Worm (Caenorhabditis elegans): ENCODE results near the gene M01B2.13.
A peak's percentile ranks its signal among the peaks of the same experiment; 100 is the strongest.

M01B2.13 gene

DNA sequence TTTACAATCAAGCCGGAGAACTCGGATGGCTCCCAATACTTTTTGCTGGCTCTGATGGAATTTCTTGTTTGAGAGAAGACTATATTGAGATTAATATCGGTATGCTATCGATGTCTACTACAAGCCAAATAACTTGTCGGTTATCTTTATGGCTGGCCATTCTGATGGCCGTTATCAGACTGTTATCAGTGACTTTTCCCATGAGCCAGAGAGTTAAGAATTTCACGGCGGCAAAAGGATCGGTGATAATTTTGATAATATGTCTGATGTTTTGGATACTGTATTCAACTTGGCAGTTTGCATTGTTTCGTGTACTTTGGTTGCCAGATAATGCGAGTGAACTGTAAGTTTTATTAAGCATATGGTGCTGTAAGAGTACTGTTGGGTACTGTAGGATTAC lies 39.5 kb downstream of the M01B2.13 start:
- TF ChIP-seq nhr-11 (tag; optimal IDR thresholded peaks at IDR 0.05) (no peak), pqm-1 (tag; optimal IDR thresholded peaks at IDR 0.05) (no peak), elt-2 (tag; optimal IDR thresholded peaks at IDR 0.05) (peak; percentile 79), tlp-1 (tag; optimal IDR thresholded peaks at IDR 0.05) (peak; percentile 45)

DNA sequence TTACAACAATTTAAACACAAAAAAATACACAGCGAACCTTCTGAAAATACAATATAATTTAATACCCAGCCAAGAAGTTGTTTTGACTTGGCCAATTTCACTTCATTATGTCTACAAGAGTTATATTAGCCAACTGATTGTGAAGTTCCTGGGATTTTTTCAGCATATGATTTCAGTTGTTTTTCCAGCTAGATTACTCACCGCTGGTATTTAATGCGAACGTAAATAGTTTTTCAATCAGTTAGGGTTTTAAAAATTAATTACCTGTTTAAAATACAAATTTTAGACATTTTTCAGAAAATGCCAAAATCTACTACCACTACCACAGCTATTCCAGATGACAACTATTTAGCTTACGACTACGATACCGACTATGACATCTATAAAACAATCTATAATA lies 40.1 kb downstream of the M01B2.13 start, which contains the start of gene srw-14:
srw-14 (plus strand) TSS at position 301 of the 400 bp plus-strand sequence.
- TF ChIP-seq lir-3 (tag; optimal IDR thresholded peaks at IDR 0.05; ENCODE audit: poor library complexity) (no peak), zag-1 (tag; optimal IDR thresholded peaks at IDR 0.05) (no peak)

DNA sequence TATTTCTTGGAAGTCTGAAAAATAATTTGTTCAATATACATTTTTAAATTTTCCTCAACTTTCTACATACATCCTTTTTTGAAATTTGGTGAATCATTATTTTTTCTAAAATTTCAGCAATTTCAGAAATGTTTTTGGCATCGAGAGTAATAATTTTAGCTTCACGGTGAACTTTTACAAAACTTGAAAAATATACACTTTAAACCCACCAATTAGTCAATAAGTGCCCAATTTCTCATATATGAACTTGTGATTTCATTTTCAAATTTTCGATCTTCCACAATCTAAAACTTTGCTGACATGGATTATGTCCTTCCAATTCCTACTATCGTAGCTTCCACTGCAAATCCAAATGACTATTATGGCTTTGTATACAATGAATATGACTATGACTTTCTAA lies 42.0 kb downstream of the M01B2.13 start, which contains the start of gene srw-24:
srw-24 (plus strand) TSS at position 301 of the 400 bp plus-strand sequence.
- TF ChIP-seq elt-3 (tag; optimal IDR thresholded peaks at IDR 0.05): no peak
- TF ChIP-seq sup-37 (GFP tag; optimal IDR thresholded peaks at IDR 0.05): no peak
- TF ChIP-seq zip-4 (GFP tag; optimal IDR thresholded peaks at IDR 0.05): no peak
- no peak for TF ChIP-seq sptf-1 (tag; optimal IDR thresholded peaks at IDR 0.05)
- no peak for TF ChIP-seq C04F5.9 (tag; optimal IDR thresholded peaks at IDR 0.05)
- no peak for TF ChIP-seq mep-1 (tag; optimal IDR thresholded peaks at IDR 0.05)

DNA sequence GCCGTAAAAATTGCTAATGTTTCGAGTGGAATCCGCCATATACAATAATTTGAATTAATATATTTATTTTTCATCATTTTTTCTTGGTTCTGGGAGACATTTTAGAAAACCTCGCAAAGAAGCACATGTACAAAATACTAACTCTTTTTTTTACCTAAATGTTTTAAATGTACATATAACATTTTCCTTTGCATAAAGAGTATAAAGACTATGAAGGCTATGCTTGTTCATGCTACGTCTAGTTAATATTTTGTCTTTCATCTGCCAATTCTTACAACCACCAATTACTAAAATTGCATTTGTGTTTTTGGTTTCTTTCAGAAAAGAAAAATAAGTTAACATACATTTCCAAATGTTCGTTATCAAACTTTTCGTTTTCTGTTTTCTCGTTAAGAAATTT lies 44.4 kb downstream of the M01B2.13 start, which contains the start of gene irld-25:
irld-25 (plus strand) TSS at position 301 of the 400 bp plus-strand sequence.
- TF ChIP-seq C34B4.2 (tag; optimal IDR thresholded peaks at IDR 0.05) (no peak), ceh-8 (GFP tag; optimal IDR thresholded peaks at IDR 0.05) (no peak), nhr-85 (tag) (no peak), nhr-77 (tag; optimal IDR thresholded peaks at IDR 0.05) (no peak), ztf-4 (tag; optimal IDR thresholded peaks at IDR 0.05) (no peak), unc-86 (tag; optimal IDR thresholded peaks at IDR 0.05) (no peak), lin-13 (GFP tag; optimal IDR thresholded peaks at IDR 0.05) (no peak), tbx-2 (tag; optimal IDR thresholded peaks at IDR 0.05) (no peak), elt-2 (tag; optimal IDR thresholded peaks at IDR 0.05) (no peak), fkh-8 (tag; optimal IDR thresholded peaks at IDR 0.05) (no peak), sup-37 (GFP tag; optimal IDR thresholded peaks at IDR 0.05) (no peak), nhr-12 (tag; optimal IDR thresholded peaks at IDR 0.05) (no peak), nhr-28 (tag; optimal IDR thresholded peaks at IDR 0.05) (no peak), lin-14 (GFP tag; optimal IDR thresholded peaks at IDR 0.05) (no peak), nhr-76 (tag; optimal IDR thresholded peaks at IDR 0.05) (no peak), nhr-47 (tag; optimal IDR thresholded peaks at IDR 0.05) (no peak), egl-13 (tag; optimal IDR thresholded peaks at IDR 0.05) (no peak)

DNA sequence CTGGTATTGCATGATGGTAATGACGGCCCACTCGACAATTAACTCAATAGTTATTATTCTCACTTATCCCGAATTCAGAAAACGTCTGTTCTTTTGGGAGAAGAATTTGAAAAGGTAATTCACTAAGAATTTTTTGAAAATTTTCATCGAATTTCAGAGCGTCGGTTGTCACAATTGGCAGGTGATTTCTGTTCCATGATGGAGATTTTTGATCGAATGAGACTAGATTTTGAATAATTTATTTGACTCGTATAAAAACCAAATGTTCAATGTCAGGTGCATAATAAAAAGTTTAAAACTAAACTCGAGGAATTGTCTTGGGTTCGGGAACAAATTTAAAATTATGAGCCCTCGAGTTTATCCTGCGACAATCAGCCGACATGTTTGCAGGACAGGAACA lies 49.0 kb downstream of the M01B2.13 start, which contains the start of gene sri-25:
sri-25 (plus strand) TSS at position 301 of the 400 bp plus-strand sequence.
- TF ChIP-seq ces-1 (GFP tag; optimal IDR thresholded peaks at IDR 0.05) (no peak), lsy-2 (tag; optimal IDR thresholded peaks at IDR 0.05) (no peak), tlp-1 (tag; optimal IDR thresholded peaks at IDR 0.05) (no peak), hlh-4 (tag; optimal IDR thresholded peaks at IDR 0.05) (no peak), dpl-1 (GFP tag; optimal IDR thresholded peaks at IDR 0.05) (no peak), nhr-20 (tag; optimal IDR thresholded peaks at IDR 0.05) (no peak), lin-13 (GFP tag; optimal IDR thresholded peaks at IDR 0.05) (no peak), mab-9 (GFP tag; IDR thresholded peaks at IDR 0.05) (no peak), blmp-1 (tag; optimal IDR thresholded peaks at IDR 0.05) (no peak), lin-15B (tag; optimal IDR thresholded peaks at IDR 0.05) (no peak), nhr-84 (tag; optimal IDR thresholded peaks at IDR 0.05) (no peak), tbx-2 (tag; optimal IDR thresholded peaks at IDR 0.05) (no peak), nhr-19 (GFP tag; conservative IDR thresholded peaks at IDR 0.05) (no peak), nhr-28 (tag; optimal IDR thresholded peaks at IDR 0.05) (no peak), alr-1 (tag; optimal IDR thresholded peaks at IDR 0.05; ENCODE audit: borderline replicate concordance) (no peak), mep-1 (tag; optimal IDR thresholded peaks at IDR 0.05) (no peak), grh-1 (GFP tag; IDR thresholded peaks at IDR 0.05) (no peak), unc-62 (GFP tag; optimal IDR thresholded peaks at IDR 0.05) (no peak)
